Fruit fly (Drosophila melanogaster) whole organism, embryonic: ENCODE data around the gene AP-1mu.

Experiments
- CG17328 ChIP-seq: fragments of 200-800 bp; sonication (Bioruptor generic); IDR thresholded peaks from 2 replicates; pipeline ENCODE4 v1.3.6; 2022; ENCODE audit warnings: missing biosample characterization, missing genetic modification characterization
- CG8290 ChIP-seq, 3 experiments: fragments of 200-800 bp; sonication (Bioruptor generic); optimal IDR thresholded peaks; 2 replicates each; lab custom pipeline; 2016 to 2019; ENCODE audit warnings: missing biosample characterization in 3 of 3, missing genetic modification characterization in 3 of 3, mild to moderate bottlenecking in 2 of 3, moderate library complexity in 1 of 3
- CG9932 ChIP-seq: fragments of 200-800 bp; sonication (Bioruptor generic); IDR thresholded peaks from 2 replicates; pipeline ENCODE4 v1.3.6; 2022; ENCODE audit warnings: missing biosample characterization, missing genetic modification characterization
- Drgx ChIP-seq: fragments of 200-800 bp; sonication (Bioruptor generic); IDR thresholded peaks from 2 replicates; pipeline ENCODE4 v1.3.6; 2022; ENCODE audit warnings: missing biosample characterization, missing genetic modification characterization
- Pdp1 ChIP-seq, 2 experiments: fragments of 200-800 bp; sonication (Bioruptor generic); optimal IDR thresholded peaks; 3 replicates each; lab custom pipeline; 2016; ENCODE audit warnings: missing biosample characterization in 2 of 2, missing genetic modification characterization in 2 of 2, mild to moderate bottlenecking in 1 of 2, moderate library complexity in 1 of 2
- al ChIP-seq: fragments of 200-800 bp; sonication (Bioruptor generic); IDR thresholded peaks from 2 replicates; pipeline ENCODE4 v1.3.6; 2022; ENCODE audit warnings: missing biosample characterization, missing genetic modification characterization
- eyg ChIP-seq: fragments of 200-800 bp; sonication (Bioruptor generic); optimal IDR thresholded peaks from 3 replicates; lab custom pipeline; 2016; ENCODE audit warnings: missing biosample characterization, missing genetic modification characterization
- usp ChIP-seq: fragments of >200 bp; optimal IDR thresholded peaks from 2 replicates; lab custom pipeline; 2017; ENCODE audit warnings: missing biosample characterization, missing genetic modification characterization
- z ChIP-seq: fragments of 200-800 bp; sonication (Bioruptor generic); IDR thresholded peaks from 3 replicates; pipeline ENCODE4 v1.3.6; 2022; ENCODE audit warnings: missing biosample characterization, missing genetic modification characterization

DNA sequence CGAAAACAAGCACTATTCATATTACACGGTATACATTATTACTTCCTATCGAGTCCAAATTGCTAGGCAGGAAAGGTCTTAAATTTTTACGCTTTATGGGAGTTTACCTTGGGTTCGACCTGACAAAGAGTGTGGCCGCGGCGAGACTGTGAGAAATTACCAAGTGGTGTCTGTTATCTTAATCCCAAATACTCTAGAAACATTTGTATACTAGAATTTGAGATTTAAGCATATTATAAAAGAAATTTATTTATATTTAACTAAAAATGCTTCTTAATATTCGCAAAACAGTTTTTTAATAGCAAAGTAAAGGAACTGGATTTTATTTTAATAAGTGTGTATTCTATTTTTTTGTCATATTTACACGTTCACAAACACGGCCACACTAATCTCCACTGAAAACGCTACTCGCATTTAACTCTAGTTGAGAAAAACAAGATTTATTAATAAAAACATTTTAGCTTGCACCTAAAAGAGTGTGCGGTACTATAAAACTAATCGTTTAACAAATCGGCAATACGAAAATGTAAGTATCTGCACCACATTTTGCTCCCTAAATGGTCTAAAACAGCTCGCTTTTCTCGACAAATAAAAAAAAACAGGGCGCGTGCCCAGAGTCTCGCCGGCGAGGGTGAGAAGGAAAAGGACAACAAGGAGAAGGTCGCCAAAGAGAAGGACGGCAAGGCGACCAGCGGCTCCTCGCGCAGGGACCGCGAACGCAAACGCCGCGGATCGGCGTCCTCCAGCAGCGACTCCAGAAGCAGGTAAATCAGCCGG is 7.5 kb downstream of the AP-1mu start, which contains the start of the genes mura and RnpS1:
- TF ChIP-seq CG17328 (GFP tag; lab: Robert Waterston, UW) (no peak), Drgx (no peak), CG8290 (GFP tag; optimal IDR thresholded peaks at IDR 0.05; lab: Kevin White, UChicago) (no peak), CG8290 (tag; optimal IDR thresholded peaks at IDR 0.05; lab: Kevin White, UChicago) (no peak), usp (no peak), al (GFP tag; lab: Robert Waterston, UW) (no peak), eyg (GFP tag; lab: Kevin White, UChicago) (no peak), z (no peak), Pdp1 (GFP tag; optimal IDR thresholded peaks at IDR 0.05; lab: Kevin White, UChicago) (no peak), CG9932 (no peak)
